Fruit fly (Drosophila melanogaster) whole organism, embryonic: ENCODE results near the gene Cyp312a1.

ENCODE experiments used
- CG4617 ChIP-seq: fragments of 200-800 bp; sonication (Bioruptor generic); optimal IDR thresholded peaks from 3 replicates; lab custom pipeline; 2016; ENCODE audit warnings: missing biosample characterization, missing genetic modification characterization, borderline replicate concordance
- CG8388 ChIP-seq: fragments of 200-800 bp; sonication (Bioruptor generic); optimal IDR thresholded peaks from 2 replicates; lab custom pipeline; 2019; ENCODE audit warnings: missing biosample characterization, mild to moderate bottlenecking, missing genetic modification characterization, moderate library complexity
- Dref ChIP-seq: fragments of 200-800 bp; sonication (Bioruptor generic); IDR thresholded peaks from 2 replicates; pipeline ENCODE4 v1.3.6; 2022; ENCODE audit warnings: missing biosample characterization, missing genetic modification characterization
- Max ChIP-seq: fragments of 200-800 bp; sonication (Bioruptor generic); optimal IDR thresholded peaks from 2 replicates; lab custom pipeline; 2016; ENCODE audit warnings: missing biosample characterization, mild to moderate bottlenecking, missing genetic modification characterization
- Mes4 ChIP-seq: fragments of 200-800 bp; sonication (Bioruptor generic); optimal IDR thresholded peaks from 2 replicates; lab custom pipeline; 2016; ENCODE audit warnings: missing biosample characterization, missing genetic modification characterization

dm6 chr3L:18171093-18171492 is 38.6 kb upstream of the Cyp312a1 start:
- TF ChIP-seq CG8388 (GFP tag; lab: Kevin White, UChicago) (no peak), Dref (GFP tag; lab: Robert Waterston, UW) (no peak), CG4617 (GFP tag; lab: Kevin White, UChicago) (no peak), Max (GFP tag; lab: Kevin White, UChicago) (no peak), Mes4 (GFP tag; lab: Kevin White, UChicago) (no peak)
